Comparison of ENCODE assay signal across 1 worm cellular context in the genomic region with DNA sequence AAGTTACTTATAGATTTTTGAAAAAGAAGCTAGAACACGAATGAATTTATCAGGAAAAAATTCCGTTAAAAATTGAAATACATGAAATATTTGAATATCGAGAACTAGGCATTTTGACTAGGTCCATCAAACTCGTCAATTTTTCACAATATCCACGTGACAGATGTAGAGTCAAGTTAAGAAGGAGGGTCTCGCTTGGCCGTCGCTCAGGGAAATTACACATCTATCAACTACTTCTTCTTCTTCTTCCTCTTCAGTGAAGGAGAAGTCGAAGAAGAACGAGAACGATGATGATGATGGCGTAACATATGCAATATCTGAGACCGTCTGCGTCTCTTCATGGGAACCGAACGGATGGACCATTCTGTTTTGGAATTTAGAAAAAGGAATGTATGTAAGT.
TF ChIP-seq lines count a peak whose summit lies in the region.

No protein-coding gene starts in this region.

TF ChIP-seq in whole organism, L2 larva, 48 proteins besides CTCF, POLR2A, EP300 and RAD21 (continued from another document):
- no peak for TF ChIP-seq zag-1 (tag; optimal IDR thresholded peaks at IDR 0.05; lab: Kevin White, UChicago)
- TF ChIP-seq F13H6.1 (tag; optimal IDR thresholded peaks at IDR 0.05; lab: Kevin White, UChicago), result no peak
- TF ChIP-seq unc-39 (tag; optimal IDR thresholded peaks at IDR 0.05; lab: Kevin White, UChicago), result no peak
- no peak for TF ChIP-seq ceh-16 (tag; optimal IDR thresholded peaks at IDR 0.05; lab: Kevin White, UChicago)
